Fruit fly (Drosophila melanogaster): ENCODE data around the gene Cyp28a5.

The Cyp28a5 gene

DNA sequence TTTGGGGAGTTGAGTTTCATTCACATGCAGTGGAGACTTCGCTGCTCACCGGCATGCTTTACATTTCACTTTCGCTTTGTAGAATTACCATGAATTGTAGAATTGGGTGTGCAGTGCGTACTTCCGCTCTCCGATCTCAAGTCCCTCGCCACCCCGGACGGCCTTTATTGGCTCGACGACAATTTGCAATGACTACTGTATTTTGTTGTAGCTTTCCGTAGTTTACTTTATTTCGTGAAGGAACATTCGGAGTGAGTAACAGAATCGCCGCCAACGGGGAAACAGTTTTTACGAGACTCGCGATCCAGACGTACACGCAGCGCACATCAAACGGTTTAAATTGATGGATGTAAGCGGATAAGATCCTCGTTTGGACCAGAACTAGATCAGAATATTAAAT is 19.9 kb upstream of the Cyp28a5 start, which contains the start of gene NimA:
TSS of gene NimA (plus strand) at position 301 of the 400 bp plus-strand sequence.
- TF ChIP-seq CG32121 (GFP tag; IDR thresholded peaks at IDR 0.05) = no peak; the same call in 1 of the 2 replicates
- no peak for TF ChIP-seq CG14655 (GFP tag; optimal IDR thresholded peaks at IDR 0.05)
- TF ChIP-seq CG4496 (GFP tag; IDR thresholded peaks at IDR 0.05) = no peak
- TF ChIP-seq Pif1B (GFP tag; optimal IDR thresholded peaks at IDR 0.05) = no peak
- no peak for TF ChIP-seq Snoo (tag; optimal IDR thresholded peaks at IDR 0.05)
- TF ChIP-seq CG15710 (tag; optimal IDR thresholded peaks at IDR 0.05) = no peak
- no peak for TF ChIP-seq CG13204 (GFP tag; optimal IDR thresholded peaks at IDR 0.05)
- no peak for TF ChIP-seq EcR (GFP tag; optimal IDR thresholded peaks at IDR 0.05)
- TF ChIP-seq D1 (tag; optimal IDR thresholded peaks at IDR 0.05) = no peak
- no peak for TF ChIP-seq CG12605 (GFP tag; IDR thresholded peaks at IDR 0.05)
- TF ChIP-seq rn (GFP tag; IDR thresholded peaks at IDR 0.05) = no peak
- TF ChIP-seq Ets98B (GFP tag; IDR thresholded peaks at IDR 0.05) = no peak
- no peak for TF ChIP-seq CG17806 (tag; optimal IDR thresholded peaks at IDR 0.05)
- TF ChIP-seq fd96Ca (GFP tag; IDR thresholded peaks at IDR 0.05) = no peak

DNA sequence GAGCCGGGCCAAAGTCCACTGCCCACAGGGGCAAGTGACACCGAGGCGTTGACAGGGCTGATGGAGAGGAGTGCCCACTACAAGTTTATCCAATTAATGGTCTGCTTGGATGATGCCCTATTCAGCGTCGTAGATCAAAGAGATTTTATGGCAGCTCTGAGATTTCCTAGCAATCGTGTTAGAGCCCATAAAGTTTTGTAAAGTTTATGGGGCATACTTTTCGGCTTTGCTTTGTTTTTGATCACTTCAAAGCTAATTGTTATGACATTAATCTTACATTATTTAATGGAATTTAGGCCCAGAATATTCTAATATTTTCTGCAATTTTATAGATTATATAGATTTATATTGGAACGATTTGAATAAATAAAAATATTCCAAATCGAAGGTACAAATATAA is 16.7 kb upstream of the Cyp28a5 start:
- TF ChIP-seq Ets98B (GFP tag; IDR thresholded peaks at IDR 0.05) (no peak), CG34367 (tag; optimal IDR thresholded peaks at IDR 0.05) (no peak), Snoo (tag; optimal IDR thresholded peaks at IDR 0.05) (no peak), CG14655 (GFP tag; optimal IDR thresholded peaks at IDR 0.05) (no peak), CG17806 (tag; optimal IDR thresholded peaks at IDR 0.05) (no peak), CG12605 (GFP tag; IDR thresholded peaks at IDR 0.05) (no peak)

dm6 chr2L:13963467-13964122 is 13.5 kb upstream of the Cyp28a5 start, which contains the start of gene NimB1:
TSS of gene NimB1 (plus strand) at chr2L:13963507.
- TF ChIP-seq D1 (tag; optimal IDR thresholded peaks at IDR 0.05) = no peak

dm6 chr2L:13966732-13967316 is 10.3 kb upstream of the Cyp28a5 start, which contains the start of gene NimB2:
TSS of gene NimB2 (minus strand) at chr2L:13967018.
- TF ChIP-seq CG13204 (GFP tag; optimal IDR thresholded peaks at IDR 0.05) = no peak
- TF ChIP-seq CG12605 (GFP tag; IDR thresholded peaks at IDR 0.05) = no peak
- TF ChIP-seq CG34367 (tag; optimal IDR thresholded peaks at IDR 0.05) = no peak
- no peak for TF ChIP-seq CG14655 (GFP tag; optimal IDR thresholded peaks at IDR 0.05)

DNA sequence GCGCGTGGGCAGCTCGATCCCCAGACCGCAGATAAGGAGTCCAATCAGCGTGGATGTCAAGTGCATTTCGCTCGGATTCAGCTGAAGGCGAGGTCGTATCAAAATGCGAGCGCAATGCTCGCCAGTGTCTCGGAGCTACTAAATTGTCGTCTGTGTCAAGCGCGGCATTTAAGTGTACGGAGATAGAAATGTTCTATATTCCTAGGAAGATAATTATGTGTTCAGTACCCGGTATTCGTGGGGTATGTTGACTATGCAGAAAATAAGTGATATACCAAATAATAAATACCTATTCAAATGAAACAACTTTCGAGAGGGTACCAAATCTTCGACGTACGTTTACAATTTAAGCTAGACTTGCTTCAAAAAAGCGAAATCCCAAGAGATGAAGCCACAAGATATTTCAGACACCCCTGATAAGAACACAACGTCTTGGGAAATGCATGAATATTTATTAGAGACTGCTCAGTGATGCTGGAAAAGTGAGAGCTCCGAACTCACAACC is 9.2 kb upstream of the Cyp28a5 start, which contains the start of gene NimB3:
TSS of gene NimB3 (minus strand) at position 140 of the 505 bp plus-strand sequence.
- no peak for TF ChIP-seq CG32121 (GFP tag; IDR thresholded peaks at IDR 0.05)
- no peak for TF ChIP-seq CG15710 (tag; optimal IDR thresholded peaks at IDR 0.05)
- no peak for TF ChIP-seq Pif1B (GFP tag; optimal IDR thresholded peaks at IDR 0.05)
- no peak for TF ChIP-seq D1 (tag; optimal IDR thresholded peaks at IDR 0.05)
- no peak for TF ChIP-seq rn (GFP tag; IDR thresholded peaks at IDR 0.05)
- TF ChIP-seq Pif1A (GFP tag; optimal IDR thresholded peaks at IDR 0.05) = no peak
- no peak for TF ChIP-seq EcR (GFP tag; optimal IDR thresholded peaks at IDR 0.05)
- no peak for TF ChIP-seq CG17806 (tag; optimal IDR thresholded peaks at IDR 0.05)
- TF ChIP-seq CG34367 (tag; optimal IDR thresholded peaks at IDR 0.05) = no peak

DNA sequence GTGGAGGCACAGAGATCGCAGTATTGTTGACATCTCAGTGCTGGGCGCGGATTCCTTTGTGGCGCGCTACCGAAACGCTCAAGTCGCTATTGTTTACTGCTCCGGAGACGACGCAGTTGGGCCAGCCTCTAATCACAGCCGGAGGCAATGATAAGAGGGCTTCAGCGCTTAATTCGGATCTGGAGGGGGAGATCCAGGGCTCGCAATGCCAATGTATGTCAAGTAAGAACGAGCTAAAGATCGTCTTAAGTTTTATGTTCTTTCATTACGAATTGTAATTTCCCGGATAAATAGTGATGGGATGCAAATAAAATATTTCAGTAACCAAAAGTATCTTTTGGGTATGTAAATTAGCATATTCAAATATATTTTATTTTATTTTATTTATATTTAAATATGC is 7.2 kb upstream of the Cyp28a5 start, which contains the start of the genes NimB4 and NimB5:
TSS of gene NimB4 (minus strand) at position 101 of the 400 bp plus-strand sequence.
TSS of gene NimB5 (plus strand) at position 302 of the 400 bp plus-strand sequence.
- TF ChIP-seq CG8301 (tag; optimal IDR thresholded peaks at IDR 0.05) (no peak), CG14655 (GFP tag; optimal IDR thresholded peaks at IDR 0.05) (no peak), CG10348 (GFP tag; IDR thresholded peaks at IDR 0.05) (no peak), Pif1B (GFP tag; optimal IDR thresholded peaks at IDR 0.05) (no peak), Pif1A (GFP tag; optimal IDR thresholded peaks at IDR 0.05) (no peak), fd96Ca (GFP tag; IDR thresholded peaks at IDR 0.05) (no peak), CG34367 (tag; optimal IDR thresholded peaks at IDR 0.05) (no peak), Ets98B (GFP tag; IDR thresholded peaks at IDR 0.05) (no peak), CG15710 (tag; optimal IDR thresholded peaks at IDR 0.05) (no peak), CG4496 (GFP tag; IDR thresholded peaks at IDR 0.05) (no peak), gl (tag; optimal IDR thresholded peaks at IDR 0.05) (no peak), Snoo (tag; optimal IDR thresholded peaks at IDR 0.05) (no peak), CG8159 (tag; optimal IDR thresholded peaks at IDR 0.05) (no peak)

DNA sequence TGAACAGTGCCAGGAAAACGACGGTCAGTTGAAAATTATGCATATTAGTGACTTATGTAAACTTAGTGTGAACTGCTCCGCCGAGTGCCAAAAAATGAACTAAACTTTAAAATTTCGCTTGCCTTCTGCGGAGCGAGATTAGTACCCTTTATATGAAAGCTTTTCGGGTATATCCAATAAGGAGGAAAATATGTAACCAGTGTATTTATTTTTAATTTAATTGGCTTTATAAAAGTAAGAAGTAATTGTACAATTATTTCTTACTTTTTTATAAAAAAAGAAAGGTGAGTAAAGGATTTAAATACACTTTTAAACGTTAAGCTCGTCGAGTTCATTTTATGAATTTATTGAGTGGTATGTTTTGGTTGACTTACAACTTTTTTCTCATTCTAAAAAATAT is 4.3 kb upstream of the Cyp28a5 start, which contains the start of gene He:
TSS of gene He (minus strand) at position 101 of the 400 bp plus-strand sequence.
- TF ChIP-seq gl (tag; optimal IDR thresholded peaks at IDR 0.05) (no peak), CG14655 (GFP tag; optimal IDR thresholded peaks at IDR 0.05) (no peak), Pif1A (GFP tag; optimal IDR thresholded peaks at IDR 0.05) (no peak), D1 (tag; optimal IDR thresholded peaks at IDR 0.05) (no peak)
